In genomic region chr2L:4836193-4836592, dm6 we compare ENCODE assay signal across 1 fruit fly cellular context.
A peak's percentile ranks its signal among the peaks of the same experiment; 100 is the strongest.
TF ChIP-seq lines count a peak whose summit lies in the region.

No protein-coding gene starts in this region.

TF ChIP-seq in whole organism, embryonic, 481 proteins besides CTCF, POLR2A, EP300 and RAD21 (continued from another document):
- no peak for TF ChIP-seq HLH54F (GFP tag; optimal IDR thresholded peaks at IDR 0.05; lab: Kevin White, UChicago)
- TF ChIP-seq tna (GFP tag; IDR thresholded peaks at IDR 0.05; lab: Robert Waterston, UW; ENCODE audit: partially characterized antibody) = no peak
- peak; percentile 22; the same call in 1 of the 2 replicates for TF ChIP-seq slbo (GFP tag; IDR thresholded peaks at IDR 0.05; lab: Robert Waterston, UW)
- no peak for TF ChIP-seq E2f1 (GFP tag; IDR thresholded peaks at IDR 0.05; lab: Robert Waterston, UW)
- no peak for TF ChIP-seq fd64A (GFP tag; optimal IDR thresholded peaks at IDR 0.05; lab: Kevin White, UChicago)
- no peak for TF ChIP-seq lab (GFP tag; optimal IDR thresholded peaks at IDR 0.05; lab: Kevin White, UChicago)
- no peak for TF ChIP-seq knrl (GFP tag; IDR thresholded peaks at IDR 0.05; lab: Robert Waterston, UW; ENCODE audit: partially characterized antibody)
- TF ChIP-seq row (GFP tag; IDR thresholded peaks at IDR 0.05; lab: Robert Waterston, UW) = peak; percentile 41; the same call in 2 of the 3 replicates
- TF ChIP-seq sqz (GFP tag; optimal IDR thresholded peaks at IDR 0.05; lab: Kevin White, UChicago) = no peak
- TF ChIP-seq CG16779 (GFP tag; IDR thresholded peaks at IDR 0.05; lab: Robert Waterston, UW) = no peak
- no peak for TF ChIP-seq ham (GFP tag; IDR thresholded peaks at IDR 0.05; lab: Robert Waterston, UW)
- TF ChIP-seq Six4 (GFP tag; optimal IDR thresholded peaks at IDR 0.05; lab: Kevin White, UChicago) = no peak
- TF ChIP-seq CG5953 (GFP tag; IDR thresholded peaks at IDR 0.05; lab: Robert Waterston, UW) = no peak
- no peak for TF ChIP-seq Dbx (GFP tag; IDR thresholded peaks at IDR 0.05; lab: Robert Waterston, UW)
- no peak for TF ChIP-seq schlank (tag; optimal IDR thresholded peaks at IDR 0.05; lab: Kevin White, UChicago)
- TF ChIP-seq CG11723 (GFP tag; optimal IDR thresholded peaks at IDR 0.05; lab: Kevin White, UChicago) = no peak
- no peak for TF ChIP-seq phol (tag; optimal IDR thresholded peaks at IDR 0.05; lab: Kevin White, UChicago)
- no peak for TF ChIP-seq rib (GFP tag; IDR thresholded peaks at IDR 0.05; lab: Robert Waterston, UW)
- no peak for TF ChIP-seq CG15479 (GFP tag; optimal IDR thresholded peaks at IDR 0.05; lab: Kevin White, UChicago)
- TF ChIP-seq CG1529 (GFP tag; optimal IDR thresholded peaks at IDR 0.05; lab: Kevin White, UChicago) = no peak
